Worm (Caenorhabditis elegans) whole organism, L3 larva: Measurements from ENCODE around the gene F14D12.1.

ENCODE experiments used
- ZK546.5 ChIP-seq: sonication (generic microtip); optimal IDR thresholded peaks from 2 replicates; lab custom pipeline; 2017; ENCODE audit warnings: missing biosample characterization, missing genetic modification characterization
- aly-2 ChIP-seq: fragments of 150-350 bp; optimal IDR thresholded peaks from 2 replicates; lab custom pipeline; 2014; ENCODE audit warnings: missing biosample characterization, missing genetic modification characterization
- ama-1 ChIP-seq: fragments of 150-350 bp; optimal IDR thresholded peaks from 2 replicates; lab custom pipeline; 2018
- ceh-16 ChIP-seq: sonication (generic microtip); optimal IDR thresholded peaks from 2 replicates; lab custom pipeline; 2017; ENCODE audit warnings: missing biosample characterization, missing genetic modification characterization
- ceh-28 ChIP-seq: fragments of 150-350 bp; optimal IDR thresholded peaks from 2 replicates; lab custom pipeline; 2014; ENCODE audit warnings: missing biosample characterization, missing genetic modification reagents, missing genetic modification characterization
- ceh-82 ChIP-seq: fragments of 150-350 bp; optimal IDR thresholded peaks from 2 replicates; lab custom pipeline; 2014; ENCODE audit warnings: missing biosample characterization, missing genetic modification characterization
- ceh-9 ChIP-seq: sonication (generic microtip); optimal IDR thresholded peaks from 2 replicates; lab custom pipeline; 2018; ENCODE audit warnings: missing biosample characterization, missing genetic modification characterization
- elt-3 ChIP-seq, 3 experiments: fragments of 150-350 bp in 1 of 3; sonication (generic microtip) in 2 of 3; optimal IDR thresholded peaks; 2 replicates in 2 of 3; 4 replicates in 1 of 3; lab custom pipeline; 2014 to 2017; ENCODE audit warnings: missing biosample characterization in 3 of 3, missing genetic modification characterization in 3 of 3
- eor-1 ChIP-seq, 2 experiments: fragments of 150-350 bp; optimal IDR thresholded peaks; 2 replicates each; lab custom pipeline; 2014 to 2018; ENCODE audit warnings: missing biosample characterization in 2 of 2, missing genetic modification characterization in 2 of 2
- fkh-10 ChIP-seq: sonication (generic microtip); optimal IDR thresholded peaks from 2 replicates; lab custom pipeline; 2017; ENCODE audit warnings: missing biosample characterization, missing genetic modification reagents, missing genetic modification characterization
- fkh-2 ChIP-seq: fragments of 150-350 bp; optimal IDR thresholded peaks from 2 replicates; lab custom pipeline; 2014; ENCODE audit warnings: missing biosample characterization, missing genetic modification reagents, missing genetic modification characterization
- fos-1 ChIP-seq: fragments of 150-350 bp; optimal IDR thresholded peaks from 2 replicates; lab custom pipeline; 2014; ENCODE audit warnings: missing biosample characterization, missing genetic modification characterization
- hmg-11 ChIP-seq: sonication (generic microtip); optimal IDR thresholded peaks from 2 replicates; lab custom pipeline; 2016; ENCODE audit warnings: missing genetic modification characterization, missing compliant biosample characterization
- jun-1 ChIP-seq: fragments of 150-350 bp; optimal IDR thresholded peaks from 2 replicates; lab custom pipeline; 2014; ENCODE audit warnings: missing biosample characterization, missing genetic modification reagents, missing genetic modification characterization
- lin-15B ChIP-seq: fragments of 150-350 bp; optimal IDR thresholded peaks from 2 replicates; lab custom pipeline; 2014; ENCODE audit warnings: missing biosample characterization, missing genetic modification characterization
- lin-39 ChIP-seq: fragments of 150-350 bp; optimal IDR thresholded peaks from 2 replicates; lab custom pipeline; 2018; ENCODE audit warnings: missing biosample characterization, missing genetic modification reagents, missing genetic modification characterization
- mdl-1 ChIP-seq: fragments of 150-350 bp; optimal IDR thresholded peaks from 2 replicates; lab custom pipeline; 2014; ENCODE audit warnings: missing biosample characterization, missing genetic modification characterization
- nfya-1 ChIP-seq: sonication (generic microtip); optimal IDR thresholded peaks from 2 replicates; lab custom pipeline; 2017; ENCODE audit warnings: missing genetic modification characterization, mild to moderate bottlenecking, missing compliant biosample characterization, antibody characterized with exemption, moderate library complexity; ENCODE audit not compliant: insufficient read depth
- nhr-11 ChIP-seq: fragments of 150-350 bp; optimal IDR thresholded peaks from 2 replicates; lab custom pipeline; 2014; ENCODE audit warnings: missing biosample characterization, missing genetic modification characterization
- nhr-23 ChIP-seq: fragments of 150-350 bp; optimal IDR thresholded peaks from 2 replicates; lab custom pipeline; 2014; ENCODE audit warnings: missing biosample characterization, missing genetic modification reagents, missing genetic modification characterization
- nhr-237 ChIP-seq: fragments of 150-350 bp; optimal IDR thresholded peaks from 2 replicates; lab custom pipeline; 2014; ENCODE audit warnings: missing biosample characterization, missing genetic modification characterization
- nhr-25 ChIP-seq: sonication (generic microtip); optimal IDR thresholded peaks from 2 replicates; lab custom pipeline; 2017; ENCODE audit warnings: missing biosample characterization, missing genetic modification characterization
- nhr-28 ChIP-seq: fragments of 150-350 bp; optimal IDR thresholded peaks from 2 replicates; lab custom pipeline; 2014; ENCODE audit warnings: missing biosample characterization, missing genetic modification characterization
- nhr-43 ChIP-seq: sonication (generic microtip); optimal IDR thresholded peaks from 2 replicates; lab custom pipeline; 2016; ENCODE audit warnings: mild to moderate bottlenecking, missing genetic modification characterization, missing compliant biosample characterization; ENCODE audit not compliant: poor library complexity, severe bottlenecking
- nhr-76 ChIP-seq: fragments of 150-350 bp; sonication (generic microtip); optimal IDR thresholded peaks from 5 replicates; lab custom pipeline; 2014; ENCODE audit warnings: missing biosample characterization, missing genetic modification characterization
- nhr-77 ChIP-seq: fragments of 150-350 bp; optimal IDR thresholded peaks from 2 replicates; lab custom pipeline; 2014; ENCODE audit warnings: missing biosample characterization, missing genetic modification characterization
- pha-4 ChIP-seq: fragments of 150-350 bp; optimal IDR thresholded peaks from 2 replicates; lab custom pipeline; 2014; ENCODE audit warnings: missing biosample characterization, missing genetic modification reagents, missing genetic modification characterization
- pqm-1 ChIP-seq: fragments of 150-350 bp; optimal IDR thresholded peaks from 2 replicates; lab custom pipeline; 2017; ENCODE audit warnings: missing biosample characterization, missing genetic modification characterization, inconsistent platforms
- sea-2 ChIP-seq: fragments of 150-350 bp; sonication (generic microtip); optimal IDR thresholded peaks from 4 replicates; lab custom pipeline; 2014; ENCODE audit warnings: missing biosample characterization, missing genetic modification reagents, missing genetic modification characterization
- skn-1 ChIP-seq: fragments of 150-350 bp; optimal IDR thresholded peaks from 2 replicates; lab custom pipeline; 2014; ENCODE audit warnings: missing biosample characterization, missing genetic modification characterization
- snpc-4 ChIP-seq: fragments of 150-350 bp; optimal IDR thresholded peaks from 2 replicates; lab custom pipeline; 2014; ENCODE audit warnings: missing biosample characterization, missing genetic modification characterization
- tbx-2 ChIP-seq: sonication (generic microtip); optimal IDR thresholded peaks from 2 replicates; lab custom pipeline; 2016; ENCODE audit warnings: mild to moderate bottlenecking, missing genetic modification characterization, missing compliant biosample characterization
- unc-39 ChIP-seq: sonication (generic microtip); optimal IDR thresholded peaks from 4 replicates; lab custom pipeline; 2017; ENCODE audit warnings: missing biosample characterization, missing genetic modification characterization
- unc-62 ChIP-seq: fragments of 150-350 bp; sonication (generic microtip); optimal IDR thresholded peaks from 4 replicates; lab custom pipeline; 2014; ENCODE audit warnings: missing biosample characterization, missing genetic modification reagents, missing genetic modification characterization
- zag-1 ChIP-seq: fragments of 150-350 bp; optimal IDR thresholded peaks from 2 replicates; lab custom pipeline; 2014; ENCODE audit warnings: missing biosample characterization, missing genetic modification characterization
- ztf-11 ChIP-seq: fragments of 150-350 bp; optimal IDR thresholded peaks from 2 replicates; lab custom pipeline; 2014; ENCODE audit warnings: missing biosample characterization, missing genetic modification characterization
- ztf-4 ChIP-seq: fragments of 150-350 bp; optimal IDR thresholded peaks from 2 replicates; lab custom pipeline; 2014; ENCODE audit warnings: missing biosample characterization, missing genetic modification characterization

The F14D12.1 gene

DNA sequence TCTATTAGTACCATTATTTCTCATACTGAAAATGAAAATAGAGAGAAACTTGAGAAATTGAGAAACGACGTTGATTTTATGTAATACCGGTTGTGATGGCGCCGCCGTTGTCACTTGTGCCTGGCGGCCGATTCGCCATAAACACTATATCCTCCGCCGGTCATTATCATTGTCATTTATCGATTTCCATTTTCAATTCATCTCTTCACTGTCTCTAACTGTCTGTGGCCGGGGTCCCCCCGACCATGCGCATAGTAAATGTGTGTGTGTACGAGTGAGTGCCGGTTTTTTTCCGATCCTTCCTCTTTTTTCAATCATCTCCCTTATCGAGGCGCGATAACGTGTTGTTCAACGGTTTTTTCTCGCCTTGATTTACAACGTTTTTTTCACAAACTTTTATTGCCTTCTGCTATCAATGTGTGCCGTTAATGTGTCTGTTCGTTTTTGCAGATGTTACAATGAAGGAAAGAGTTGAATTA is at the start of gene F14D12.1:
Gene F14D12.1 (plus strand): TSS at position 429 of the 479 bp plus-strand sequence.
- TF ChIP-seq nhr-43 (tag; lab: Kevin White, UChicago) (peak; percentile 84), eor-1 (tag; optimal IDR thresholded peaks at IDR 0.05; lab: Kevin White, UChicago) (no peak), unc-39 (no peak), nhr-237 (tag; lab: Kevin White, UChicago) (no peak), nhr-25 (tag; lab: Kevin White, UChicago) (peak; percentile 38), zag-1 (no peak), lin-39 (tag; lab: Kevin White, UChicago) (no peak), nhr-28 (no peak), snpc-4 (tag; lab: Kevin White, UChicago) (no peak), lin-15B (tag; lab: Kevin White, UChicago) (no peak), skn-1 (tag; lab: Kevin White, UChicago) (no peak), nhr-11 (tag; lab: Kevin White, UChicago) (no peak), fkh-2 (tag; lab: Kevin White, UChicago) (no peak), nfya-1 (tag; lab: Kevin White, UChicago) (no peak), aly-2 (tag; lab: Kevin White, UChicago) (no peak), nhr-23 (tag; lab: Kevin White, UChicago) (peak; percentile 57), jun-1 (no peak), ceh-28 (peak; percentile 65), nhr-77 (tag; lab: Kevin White, UChicago) (no peak), elt-3 (tag; optimal IDR thresholded peaks at IDR 0.05; lab: Kevin White, UChicago) (peak; percentile 61 to 71 (median 68)), ceh-16 (no peak), nhr-76 (no peak), fkh-10 (no peak)
- TF ChIP-seq, all 47 proteins: peak for 5

DNA sequence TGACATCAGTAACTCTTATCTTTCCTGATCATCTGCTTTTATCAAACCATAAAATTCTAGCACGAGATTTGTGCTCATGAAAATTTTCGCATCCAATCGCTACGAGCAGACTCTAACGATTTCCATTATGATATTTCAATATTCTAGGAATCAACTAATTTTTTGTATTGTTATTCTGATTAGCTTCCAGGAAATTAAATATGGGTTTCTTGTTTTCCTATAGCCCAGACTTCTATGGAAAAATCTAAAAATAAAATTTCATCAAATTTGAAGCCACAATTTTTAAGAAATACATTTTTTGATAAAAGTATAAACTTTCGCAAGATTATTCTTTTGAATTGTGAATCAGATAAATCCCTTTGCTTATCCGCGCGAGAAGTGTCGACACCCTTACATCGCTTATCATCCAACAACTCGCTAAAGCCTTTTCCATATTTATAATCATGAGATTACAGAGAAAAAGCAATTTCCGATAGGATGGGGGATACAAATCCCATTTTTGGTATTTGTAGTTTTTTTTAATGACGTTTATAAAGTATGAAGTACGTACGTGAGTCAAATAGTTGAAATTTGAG is 48.4 kb upstream of the F14D12.1 start:
- TF ChIP-seq sea-2 (GFP tag; lab: Kevin White, UChicago) (no peak), nfya-1 (tag; lab: Kevin White, UChicago) (no peak)

DNA sequence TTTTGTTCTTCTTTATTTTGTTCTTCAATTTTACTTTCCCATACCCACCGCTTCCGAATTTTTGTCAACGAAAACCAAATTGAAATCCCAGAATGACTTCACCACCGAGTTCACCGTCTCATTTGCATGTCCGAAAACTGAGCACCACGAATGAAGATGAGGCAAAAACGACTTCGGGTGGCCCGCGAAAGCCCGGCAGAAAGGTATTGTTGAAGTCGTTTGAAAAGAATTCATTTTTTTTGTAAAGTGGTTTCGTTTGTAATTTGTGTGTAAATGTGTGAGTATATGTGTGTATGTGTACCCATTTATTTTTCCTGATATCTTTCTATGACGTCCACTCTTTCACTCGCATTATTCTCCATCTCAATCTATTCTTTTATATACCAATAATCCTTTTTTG is 45.6 kb upstream of the F14D12.1 start, which contains the start of gene C38C5.1:
Gene C38C5.1 (plus strand): TSS at position 90 of the 400 bp plus-strand sequence.
- no peak for TF ChIP-seq ceh-82 (tag; lab: Kevin White, UChicago)
- TF ChIP-seq pha-4 (tag; lab: Kevin White, UChicago): no peak
- no peak for TF ChIP-seq nhr-25 (tag; lab: Kevin White, UChicago)
- TF ChIP-seq nhr-11 (tag; lab: Kevin White, UChicago): no peak
- TF ChIP-seq fos-1: no peak
- TF ChIP-seq unc-39: no peak
- TF ChIP-seq aly-2 (tag; lab: Kevin White, UChicago): no peak
- no peak for TF ChIP-seq ceh-16
- no peak for TF ChIP-seq lin-15B (tag; lab: Kevin White, UChicago)
- no peak for TF ChIP-seq ztf-4 (tag; lab: Kevin White, UChicago)
- TF ChIP-seq zag-1: no peak
- TF ChIP-seq snpc-4 (tag; lab: Kevin White, UChicago): no peak
- no peak for TF ChIP-seq nhr-23 (tag; lab: Kevin White, UChicago)
- no peak for TF ChIP-seq ztf-11 (tag; lab: Kevin White, UChicago)
- no peak for TF ChIP-seq fkh-10
- no peak for TF ChIP-seq tbx-2 (tag; lab: Kevin White, UChicago)
- TF ChIP-seq mdl-1 (tag; lab: Kevin White, UChicago): no peak

DNA sequence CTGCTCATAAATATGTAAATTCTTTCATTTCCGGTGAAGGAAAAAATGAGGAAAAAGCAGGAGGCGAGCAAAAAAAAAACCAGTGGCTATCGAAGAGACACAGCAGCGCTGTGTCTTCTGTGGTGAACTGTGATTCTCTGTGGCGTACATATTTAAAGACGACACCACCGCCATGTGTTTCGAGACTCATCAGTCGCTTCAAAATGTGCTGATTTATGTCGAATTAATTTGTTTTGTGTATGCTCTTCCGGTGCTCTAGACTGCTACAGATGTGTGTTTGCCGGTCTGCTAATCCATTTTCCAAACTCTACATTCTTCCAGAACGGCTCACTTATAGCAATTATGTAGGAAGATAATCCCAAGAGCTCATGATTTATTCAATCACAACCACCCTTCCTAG is 38.1 kb upstream of the F14D12.1 start:
- TF ChIP-seq ceh-16 (no peak), mdl-1 (tag; lab: Kevin White, UChicago) (no peak), unc-62 (GFP tag; lab: Kevin White, UChicago) (no peak), nhr-43 (tag; lab: Kevin White, UChicago) (no peak), ceh-9 (tag; lab: Kevin White, UChicago) (no peak)
- TF ChIP-seq, all 47 proteins: peak for 0

DNA sequence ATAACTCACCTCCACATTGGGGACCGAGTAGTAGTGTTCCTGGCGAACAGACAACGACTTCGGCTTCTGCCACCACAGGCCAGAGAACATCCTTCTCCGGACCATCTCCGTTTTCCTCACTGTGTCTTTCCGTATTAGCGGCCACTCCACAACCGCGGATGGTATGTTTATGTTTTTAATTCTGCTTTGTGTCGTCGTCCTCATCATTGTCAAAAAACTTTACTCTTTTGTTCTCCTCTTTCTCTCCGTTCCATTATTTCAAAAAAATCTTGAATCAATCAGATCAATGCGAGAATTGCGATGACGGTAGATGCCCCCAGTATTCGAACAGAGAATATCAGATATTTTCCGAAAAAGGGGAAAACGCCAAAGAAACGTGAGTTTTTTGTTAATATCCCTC is 36.1 kb upstream of the F14D12.1 start, which contains the start of gene mec-2:
Gene mec-2 (plus strand): TSS at position 301 of the 400 bp plus-strand sequence.
- TF ChIP-seq mdl-1 (tag; lab: Kevin White, UChicago) (no peak), lin-39 (tag; lab: Kevin White, UChicago) (no peak), ceh-16 (no peak), ama-1 (lab: Kevin White, UChicago) (no peak), nhr-76 (no peak), jun-1 (no peak), nhr-237 (tag; lab: Kevin White, UChicago) (no peak), nhr-11 (tag; lab: Kevin White, UChicago) (no peak), hmg-11 (tag; lab: Kevin White, UChicago) (no peak), nhr-25 (tag; lab: Kevin White, UChicago) (no peak), ztf-4 (tag; lab: Kevin White, UChicago) (no peak), ZK546.5 (tag; lab: Kevin White, UChicago) (no peak), pqm-1 (no peak), lin-15B (tag; lab: Kevin White, UChicago) (no peak), ceh-82 (tag; lab: Kevin White, UChicago) (no peak), fkh-10 (no peak), aly-2 (tag; lab: Kevin White, UChicago) (no peak)
- TF ChIP-seq, all 47 proteins: peak for 0
